Fruit fly (Drosophila melanogaster) whole organism, embryonic: ENCODE measurements around the gene Rab9Db.

Experiments used
- Ada2b ChIP-seq: fragments of 200-800 bp; sonication (Bioruptor generic); IDR thresholded peaks from 2 replicates; pipeline ENCODE4 v1.3.6; 2022; ENCODE audit warnings: missing biosample characterization, missing genetic modification characterization
- Asciz ChIP-seq: fragments of 200-800 bp; sonication (Bioruptor generic); optimal IDR thresholded peaks from 2 replicates; lab custom pipeline; 2017; ENCODE audit warnings: missing biosample characterization, mild to moderate bottlenecking, missing genetic modification characterization, missing genetic modification reagents
- Atf-2 ChIP-seq: fragments of 200-800 bp; sonication (Bioruptor generic); optimal IDR thresholded peaks from 2 replicates; lab custom pipeline; 2016; ENCODE audit warnings: missing biosample characterization, missing genetic modification characterization
- Awh ChIP-seq: fragments of 200-800 bp; sonication (Bioruptor generic); IDR thresholded peaks from 2 replicates; pipeline ENCODE4, ENCODE4 v1.3.6; 2022; ENCODE audit warnings: missing biosample characterization, missing genetic modification characterization
- Bdp1 ChIP-seq: fragments of 200-800 bp; sonication (Bioruptor generic); optimal IDR thresholded peaks from 3 replicates; lab custom pipeline; 2016; ENCODE audit warnings: missing biosample characterization, missing genetic modification characterization
- CG10147 ChIP-seq: fragments of 200-800 bp; sonication (Bioruptor generic); optimal IDR thresholded peaks from 2 replicates; lab custom pipeline; 2019; ENCODE audit warnings: missing biosample characterization, mild to moderate bottlenecking, missing genetic modification characterization, moderate library complexity
- CG10267 ChIP-seq: fragments of 200-800 bp; sonication (Bioruptor generic); optimal IDR thresholded peaks from 2 replicates; lab custom pipeline; 2018; ENCODE audit warnings: missing biosample characterization, mild to moderate bottlenecking, missing genetic modification characterization, moderate library complexity
- CG10366 ChIP-seq: fragments of 200-800 bp; sonication (Bioruptor generic); IDR thresholded peaks from 2 replicates; pipeline ENCODE4 v1.3.6; 2022; ENCODE audit warnings: missing biosample characterization, missing genetic modification characterization
- CG10959 ChIP-seq: fragments of 200-800 bp; sonication (Bioruptor generic); IDR thresholded peaks from 2 replicates; pipeline ENCODE4 v1.3.6; 2022; ENCODE audit warnings: missing biosample characterization, missing genetic modification characterization
- CG10979 ChIP-seq: fragments of 200-800 bp; sonication (Bioruptor generic); optimal IDR thresholded peaks from 2 replicates; lab custom pipeline; 2018; ENCODE audit warnings: missing biosample characterization, mild to moderate bottlenecking, missing genetic modification characterization, moderate library complexity
- CG12744 ChIP-seq: fragments of 200-800 bp; sonication (Bioruptor generic); optimal IDR thresholded peaks from 2 replicates; lab custom pipeline; 2016; ENCODE audit warnings: missing biosample characterization, missing genetic modification characterization
- CG17568 ChIP-seq: fragments of 200-800 bp; sonication (Bioruptor generic); optimal IDR thresholded peaks from 2 replicates; lab custom pipeline; 2018; ENCODE audit warnings: missing biosample characterization, mild to moderate bottlenecking, missing genetic modification characterization, moderate library complexity
- CG1832 ChIP-seq: fragments of 200-800 bp; sonication (Bioruptor generic); optimal IDR thresholded peaks from 2 replicates; lab custom pipeline; 2017; ENCODE audit warnings: missing biosample characterization, mild to moderate bottlenecking, missing genetic modification characterization, inconsistent platforms
- CG18619 ChIP-seq: fragments of 200-800 bp; sonication (Bioruptor generic); optimal IDR thresholded peaks from 3 replicates; lab custom pipeline; 2017; ENCODE audit warnings: missing biosample characterization, mild to moderate bottlenecking, missing genetic modification characterization
- CG2116 ChIP-seq: fragments of 200-800 bp; sonication (Bioruptor generic); optimal IDR thresholded peaks from 3 replicates; lab custom pipeline; 2018; ENCODE audit warnings: missing biosample characterization, mild to moderate bottlenecking, missing genetic modification characterization
- CG2129 ChIP-seq: fragments of 200-800 bp; sonication (Bioruptor generic); IDR thresholded peaks from 2 replicates; pipeline ENCODE4 v1.3.6; 2022; ENCODE audit warnings: missing biosample characterization, missing genetic modification characterization; ENCODE audit not compliant: partially characterized antibody
- CG33213 ChIP-seq: fragments of 200-800 bp; sonication (Bioruptor generic); optimal IDR thresholded peaks from 3 replicates; lab custom pipeline; 2016; ENCODE audit warnings: missing biosample characterization, missing genetic modification characterization
- CG33557 ChIP-seq: fragments of 200-800 bp; sonication (Bioruptor generic); optimal IDR thresholded peaks from 2 replicates; lab custom pipeline; 2019; ENCODE audit warnings: missing biosample characterization, mild to moderate bottlenecking, missing genetic modification characterization, moderate library complexity
- CG3407 ChIP-seq: fragments of 200-800 bp; sonication (Bioruptor generic); optimal IDR thresholded peaks from 2 replicates; lab custom pipeline; 2018; ENCODE audit warnings: missing biosample characterization, mild to moderate bottlenecking, missing genetic modification characterization
- CG4404 ChIP-seq: fragments of 200-800 bp; sonication (Bioruptor generic); IDR thresholded peaks from 2 replicates; pipeline ENCODE4 v1.3.6; 2022; ENCODE audit warnings: missing biosample characterization, missing genetic modification characterization
- CG7372 ChIP-seq: fragments of 200-800 bp; sonication (Bioruptor generic); IDR thresholded peaks from 2 replicates; pipeline ENCODE4 v1.3.6; 2022; ENCODE audit warnings: missing biosample characterization, missing genetic modification characterization
- CG8765 ChIP-seq: fragments of 200-800 bp; sonication (Bioruptor generic); IDR thresholded peaks from 2 replicates; pipeline ENCODE4 v1.3.6; 2022; ENCODE audit warnings: missing biosample characterization, missing genetic modification characterization
- CHES-1-like ChIP-seq: fragments of 200-800 bp; sonication (Bioruptor generic); optimal IDR thresholded peaks from 2 replicates; lab custom pipeline; 2016; ENCODE audit warnings: missing biosample characterization, missing genetic modification characterization
- Camta ChIP-seq: fragments of 200-800 bp; sonication (Bioruptor generic); optimal IDR thresholded peaks from 2 replicates; lab custom pipeline; 2016; ENCODE audit warnings: missing biosample characterization, missing genetic modification characterization
- Gug ChIP-seq: fragments of 200-800 bp; sonication (Bioruptor generic); IDR thresholded peaks from 4 replicates; pipeline ENCODE4 v1.3.6; 2022; ENCODE audit warnings: missing biosample characterization, missing genetic modification characterization
- Neu2 ChIP-seq: fragments of 200-800 bp; sonication (Bioruptor generic); optimal IDR thresholded peaks from 3 replicates; lab custom pipeline; 2016; ENCODE audit warnings: missing biosample characterization, missing genetic modification characterization, borderline replicate concordance
- Nf-YB ChIP-seq: fragments of 200-800 bp; sonication (Bioruptor generic); optimal IDR thresholded peaks from 3 replicates; lab custom pipeline; 2019; ENCODE audit warnings: missing biosample characterization, mild to moderate bottlenecking, missing genetic modification characterization, moderate library complexity
- Nf-YC ChIP-seq: fragments of 200-800 bp; optimal IDR thresholded peaks from 3 replicates; lab custom pipeline; 2019; ENCODE audit warnings: missing biosample characterization, mild to moderate bottlenecking, missing genetic modification characterization, moderate library complexity
- Rx ChIP-seq: fragments of 200-800 bp; sonication (Bioruptor generic); IDR thresholded peaks from 2 replicates; pipeline ENCODE4 v1.3.6; 2022; ENCODE audit warnings: missing biosample characterization, missing genetic modification characterization
- Sry-β ChIP-seq: fragments of 200-800 bp; sonication (Bioruptor generic); optimal IDR thresholded peaks from 2 replicates; lab custom pipeline; 2018; ENCODE audit warnings: missing biosample characterization, mild to moderate bottlenecking, missing genetic modification characterization, moderate library complexity
- dm ChIP-seq: fragments of 200-800 bp; sonication (Bioruptor generic); optimal IDR thresholded peaks from 3 replicates; lab custom pipeline; 2016; ENCODE audit warnings: missing biosample characterization, missing genetic modification characterization
- fd96Cb ChIP-seq: fragments of 200-800 bp; sonication (Bioruptor generic); optimal IDR thresholded peaks from 2 replicates; lab custom pipeline; 2018; ENCODE audit warnings: missing biosample characterization, mild to moderate bottlenecking, missing genetic modification characterization, moderate library complexity
- gcm ChIP-seq: fragments of 200-800 bp; sonication (Bioruptor generic); optimal IDR thresholded peaks from 2 replicates; lab custom pipeline; 2019; ENCODE audit warnings: missing biosample characterization, mild to moderate bottlenecking, missing genetic modification characterization, moderate library complexity
- gem ChIP-seq: fragments of 200-800 bp; sonication (Bioruptor generic); optimal IDR thresholded peaks from 2 replicates; lab custom pipeline; 2019; ENCODE audit warnings: missing biosample characterization, mild to moderate bottlenecking, missing genetic modification characterization, moderate library complexity
- her ChIP-seq: fragments of 200-800 bp; sonication (Bioruptor generic); optimal IDR thresholded peaks from 2 replicates; lab custom pipeline; 2016; ENCODE audit warnings: missing biosample characterization, missing genetic modification characterization
- lbe ChIP-seq: fragments of 200-800 bp; sonication (Bioruptor generic); optimal IDR thresholded peaks from 2 replicates; lab custom pipeline; 2016; ENCODE audit warnings: missing biosample characterization, mild to moderate bottlenecking, missing genetic modification characterization
- lov ChIP-seq, 2 experiments: fragments of 200-800 bp in 1 of 2; fragments of >200 bp in 1 of 2; sonication (Bioruptor generic) in 1 of 2; IDR thresholded peaks in 1 of 2; optimal IDR thresholded peaks in 1 of 2; 2 replicates in 1 of 2; 3 replicates in 1 of 2; pipeline versions ENCODE4 v1.3.6 to Lab custom; 2017 to 2022; ENCODE audit warnings: missing biosample characterization in 1 of 2, missing genetic modification characterization in 1 of 2
- oc ChIP-seq: fragments of 200-800 bp; sonication (Bioruptor generic); optimal IDR thresholded peaks from 2 replicates; lab custom pipeline; 2018; ENCODE audit warnings: missing biosample characterization, mild to moderate bottlenecking, missing genetic modification characterization, moderate library complexity
- onecut ChIP-seq: fragments of 200-800 bp; sonication (Bioruptor generic); IDR thresholded peaks from 2 replicates; pipeline ENCODE4 v1.3.6; 2022; ENCODE audit warnings: missing biosample characterization, missing genetic modification characterization
- pan ChIP-seq, 4 experiments: fragments of >200 bp in 3 of 4; fragments of 200-800 bp in 1 of 4; sonication (Bioruptor generic) in 1 of 4; optimal IDR thresholded peaks in 3 of 4; IDR thresholded peaks in 1 of 4; 2 replicates each; pipeline versions ENCODE4 v1.3.6 to Lab custom; 2017 to 2022; ENCODE audit warnings: missing biosample characterization in 2 of 4, missing genetic modification characterization in 2 of 4, mixed read lengths in 1 of 4
- prd ChIP-seq, 3 experiments: fragments of >200 bp in 2 of 3; fragments of 200-800 bp in 1 of 3; sonication (Bioruptor generic) in 1 of 3; optimal IDR thresholded peaks in 2 of 3; IDR thresholded peaks in 1 of 3; 2 replicates in 2 of 3; 3 replicates in 1 of 3; pipeline versions ENCODE4 v1.3.6 to Lab custom; 2017 to 2022; ENCODE audit warnings: missing biosample characterization in 1 of 3, missing genetic modification characterization in 1 of 3
- sc ChIP-seq, 3 experiments: fragments of >200 bp in 2 of 3; fragments of 200-800 bp in 1 of 3; sonication (Bioruptor generic) in 1 of 3; optimal IDR thresholded peaks; 2 replicates in 2 of 3; 3 replicates in 1 of 3; lab custom pipeline; 2017; ENCODE audit warnings: mild to moderate bottlenecking in 1 of 3, missing biosample characterization in 1 of 3, missing genetic modification characterization in 1 of 3, missing genetic modification reagents in 1 of 3
- sima ChIP-seq: fragments of 200-800 bp; sonication (Bioruptor generic); optimal IDR thresholded peaks from 2 replicates; lab custom pipeline; 2016; ENCODE audit warnings: missing biosample characterization, missing genetic modification characterization
- sug ChIP-seq: fragments of 200-800 bp; optimal IDR thresholded peaks from 2 replicates; lab custom pipeline; 2019; ENCODE audit warnings: missing biosample characterization, mild to moderate bottlenecking, missing genetic modification characterization, moderate library complexity
- zf30C ChIP-seq: fragments of 200-800 bp; sonication (Bioruptor generic); optimal IDR thresholded peaks from 3 replicates; lab custom pipeline; 2018; ENCODE audit warnings: missing biosample characterization, mild to moderate bottlenecking, missing genetic modification characterization

Rab9Db gene

dm6 chrX:10620144-10621005 is 2.6 kb downstream of the Rab9Db start, which contains the start of gene CG43347 (continued):
- TF ChIP-seq her (GFP tag; lab: Kevin White, UChicago): no peak
- no peak for TF ChIP-seq CG33557 (GFP tag; lab: Kevin White, UChicago)
- TF ChIP-seq CG8765 (GFP tag; lab: Robert Waterston, UW): no peak
- no peak for TF ChIP-seq CHES-1-like (GFP tag; lab: Kevin White, UChicago)
- no peak for TF ChIP-seq Neu2
- TF ChIP-seq Ada2b (GFP tag; lab: Robert Waterston, UW): peak; percentile 43; the same call in 1 of the 2 replicates
- TF ChIP-seq gcm (GFP tag; lab: Kevin White, UChicago): peak; percentile 55
- TF ChIP-seq CG12744: no peak
- TF ChIP-seq sima (GFP tag; lab: Kevin White, UChicago): no peak
- TF ChIP-seq CG2116 (GFP tag; lab: Kevin White, UChicago): no peak
- TF ChIP-seq CG1832 (GFP tag; lab: Kevin White, UChicago): peak; percentile 75
- TF ChIP-seq Bdp1 (GFP tag; lab: Kevin White, UChicago): no peak
- TF ChIP-seq Nf-YB (GFP tag; lab: Kevin White, UChicago): peak; percentile 29
- peak; percentile 60 for TF ChIP-seq Nf-YC (tag; lab: Kevin White, UChicago)
- TF ChIP-seq Camta (GFP tag; lab: Kevin White, UChicago): no peak
- peak; percentile 74 for TF ChIP-seq sug (tag; lab: Kevin White, UChicago)
- TF ChIP-seq lbe (GFP tag; lab: Kevin White, UChicago): no peak
- TF ChIP-seq lov (optimal IDR thresholded peaks at IDR 0.05; lab: Kevin White, UChicago): no peak
- TF ChIP-seq lov (GFP tag; IDR thresholded peaks at IDR 0.05; lab: Robert Waterston, UW): no peak
- TF ChIP-seq prd (optimal IDR thresholded peaks at IDR 0.05; lab: Kevin White, UChicago): no peak
- TF ChIP-seq prd (GFP tag; IDR thresholded peaks at IDR 0.05; lab: Robert Waterston, UW): peak; percentile 63; the same call in 2 of the 3 replicates
- no peak for TF ChIP-seq CG2129 (GFP tag; lab: Robert Waterston, UW)
- peak; percentile 30 for TF ChIP-seq oc
- TF ChIP-seq CG7372 (GFP tag; lab: Robert Waterston, UW): peak; percentile 38; the same call in 1 of the 2 replicates
- TF ChIP-seq CG18619 (GFP tag; lab: Kevin White, UChicago): peak; percentile 76
- 0 out of 2 replicates have a peak, but pooled peaks have one; percentile 18 for TF ChIP-seq Rx (GFP tag; lab: Robert Waterston, UW)
- peak; percentile 48 for TF ChIP-seq Asciz (GFP tag; lab: Kevin White, UChicago)
- peak; percentile 41 for TF ChIP-seq CG3407 (GFP tag; lab: Kevin White, UChicago)
- peak; percentile 42; the same call in 1 of the 2 replicates for TF ChIP-seq onecut (GFP tag; lab: Robert Waterston, UW)
- TF ChIP-seq CG10366 (GFP tag; lab: Robert Waterston, UW): peak; percentile 45
- TF ChIP-seq zf30C (GFP tag; lab: Kevin White, UChicago): peak; percentile 74
- peak; percentile 77 for TF ChIP-seq CG10147 (GFP tag; lab: Kevin White, UChicago)
- peak; percentile 47 for TF ChIP-seq CG10267 (tag; lab: Kevin White, UChicago)
- TF ChIP-seq sc (optimal IDR thresholded peaks at IDR 0.05; lab: Kevin White, UChicago): no peak
- peak; percentile 38 for TF ChIP-seq sc (GFP tag; optimal IDR thresholded peaks at IDR 0.05; lab: Kevin White, UChicago)
- TF ChIP-seq Awh (GFP tag; lab: Robert Waterston, UW): peak; percentile 24; the same call in 1 of the 2 replicates
- no peak for TF ChIP-seq dm (GFP tag; lab: Kevin White, UChicago)
- no peak for TF ChIP-seq CG10959 (GFP tag; lab: Robert Waterston, UW)
- peak; percentile 64 for TF ChIP-seq fd96Cb (tag; lab: Kevin White, UChicago)
- TF ChIP-seq CG10979 (tag; lab: Kevin White, UChicago): peak; percentile 69
- TF ChIP-seq Atf-2 (GFP tag; lab: Kevin White, UChicago): no peak
- TF ChIP-seq Gug (GFP tag; lab: Robert Waterston, UW): no peak
- no peak for TF ChIP-seq CG33213 (GFP tag; lab: Kevin White, UChicago)
- TF ChIP-seq pan (optimal IDR thresholded peaks at IDR 0.05; lab: Kevin White, UChicago): no peak
- TF ChIP-seq pan (GFP tag; optimal IDR thresholded peaks at IDR 0.05 in 1 of 2, IDR thresholded peaks at IDR 0.05 in 1 of 2): peak in 1 of 2 experiments; percentile 70
- TF ChIP-seq CG4404 (GFP tag; lab: Robert Waterston, UW): peak; percentile 39; the same call in 1 of the 2 replicates
- no peak for TF ChIP-seq Sry-β (GFP tag; lab: Kevin White, UChicago)
- no peak for TF ChIP-seq CG17568
- peak; percentile 83 for TF ChIP-seq gem (tag; lab: Kevin White, UChicago)
